Fruit fly (Drosophila melanogaster): ENCODE measurements around the gene mus304.

Gene mus304

dm6 chr3L:18086754-18087685, 22.6 kb upstream of the mus304 start, which contains the start of gene CG34253:
Gene CG34253, minus strand, starts transcription at chr3L:18087320.
- TF ChIP-seq Med (GFP tag) (no peak), CG10431 (GFP tag; optimal IDR thresholded peaks at IDR 0.05) (peak; percentile 91), Pdp1 (GFP tag; optimal IDR thresholded peaks at IDR 0.05) (peak in 1 of 2 experiments; percentile 36)

dm6 chr3L:18088027-18088426, 21.6 kb upstream of the mus304 start:
- TF ChIP-seq CG17829 (tag; optimal IDR thresholded peaks at IDR 0.05) (peak; percentile 55), bcd (GFP tag; optimal IDR thresholded peaks at IDR 0.05) (peak; percentile 2), CG2712 (tag; optimal IDR thresholded peaks at IDR 0.05) (peak; percentile 41), CG6654 (GFP tag; optimal IDR thresholded peaks at IDR 0.05) (no peak), Med (GFP tag) (peak; percentile 84), amos (GFP tag; IDR thresholded peaks at IDR 0.05; ENCODE audit: partially characterized antibody) (peak; percentile 63), gsb-n (tag; optimal IDR thresholded peaks at IDR 0.05) (peak; percentile 25), ci (GFP tag; IDR thresholded peaks at IDR 0.05) (peak; percentile 55; the same call in 2 of the 3 replicates), unpg (GFP tag; optimal IDR thresholded peaks at IDR 0.05) (peak; percentile 9), CG17186 (GFP tag; optimal IDR thresholded peaks at IDR 0.05) (peak; percentile 43), CG12659 (GFP tag; optimal IDR thresholded peaks at IDR 0.05) (peak; percentile 30), E2f2 (GFP tag; IDR thresholded peaks at IDR 0.05) (peak; percentile 33; the same call in 1 of the 2 replicates), Xrp1 (GFP tag; IDR thresholded peaks at IDR 0.05) (peak; percentile 44), zfh2 (GFP tag; optimal IDR thresholded peaks at IDR 0.05) (no peak), vfl (GFP tag; optimal IDR thresholded peaks at IDR 0.05) (no peak), CG10979 (tag; optimal IDR thresholded peaks at IDR 0.05) (no peak), pzg (GFP tag; optimal IDR thresholded peaks at IDR 0.05) (peak; percentile 3), Dp (GFP tag; optimal IDR thresholded peaks at IDR 0.05) (peak; percentile 49), CG8290 (GFP tag; optimal IDR thresholded peaks at IDR 0.05) (peak; percentile 78), CG8290 (tag; optimal IDR thresholded peaks at IDR 0.05) (peak in 1 of 2 experiments; percentile 88), CG14710 (tag; optimal IDR thresholded peaks at IDR 0.05) (peak; percentile 15), Pdp1 (GFP tag; optimal IDR thresholded peaks at IDR 0.05) (peak in 1 of 2 experiments; percentile 55), stwl (tag; optimal IDR thresholded peaks at IDR 0.05) (peak; percentile 100), CG13287 (GFP tag; IDR thresholded peaks at IDR 0.05; ENCODE audit: partially characterized antibody) (peak; percentile 49; the same call in 1 of the 2 replicates), phol (tag; optimal IDR thresholded peaks at IDR 0.05) (peak; percentile 35), HmgD (GFP tag; optimal IDR thresholded peaks at IDR 0.05) (peak; percentile 27), HmgZ (tag; optimal IDR thresholded peaks at IDR 0.05) (peak; percentile 4), sob (GFP tag; IDR thresholded peaks at IDR 0.05) (peak; percentile 56), sd (tag; optimal IDR thresholded peaks at IDR 0.05) (peak; percentile 87), Abd-B (GFP tag; optimal IDR thresholded peaks at IDR 0.05) (peak; percentile 13), gro (GFP tag; optimal IDR thresholded peaks at IDR 0.05) (peak; percentile 26), chinmo (GFP tag; IDR thresholded peaks at IDR 0.05; ENCODE audit: partially characterized antibody) (peak; percentile 97), Stat92E (GFP tag; optimal IDR thresholded peaks at IDR 0.05) (no peak), knrl (GFP tag; IDR thresholded peaks at IDR 0.05; ENCODE audit: partially characterized antibody) (peak; percentile 73), CG15514 (GFP tag; optimal IDR thresholded peaks at IDR 0.05) (peak; percentile 2), tap (tag; optimal IDR thresholded peaks at IDR 0.05) (no peak), croc (GFP tag; conservative IDR thresholded peaks at IDR 0.05) (no peak), Dek (tag; optimal IDR thresholded peaks at IDR 0.05) (peak; percentile 17), zf30C (GFP tag; optimal IDR thresholded peaks at IDR 0.05) (peak; percentile 33), Dfd (GFP tag; optimal IDR thresholded peaks at IDR 0.05) (peak in 1 of 2 experiments; percentile 97), nerfin-2 (GFP tag; IDR thresholded peaks at IDR 0.05; ENCODE audit: partially characterized antibody) (peak; percentile 18; the same call in 1 of the 2 replicates), CG4360 (GFP tag; IDR thresholded peaks at IDR 0.05) (no peak), br (optimal IDR thresholded peaks at IDR 0.05) (no peak), trem (tag; optimal IDR thresholded peaks at IDR 0.05) (peak; percentile 29)
